Worm (Caenorhabditis elegans) whole organism, L2 larva: ENCODE data around the gene cgt-3.
A peak's percentile ranks its signal among the peaks of the same experiment; 100 is the strongest.

ENCODE experiments used
- C34F6.9 ChIP-seq: fragments of 150-350 bp; optimal IDR thresholded peaks from 2 replicates; lab custom pipeline; 2014; ENCODE audit warnings: missing biosample characterization, missing genetic modification characterization
- F13H6.1 ChIP-seq: sonication (generic microtip); optimal IDR thresholded peaks from 2 replicates; lab custom pipeline; 2016; ENCODE audit warnings: missing genetic modification characterization, missing compliant biosample characterization
- aly-2 ChIP-seq: fragments of 150-350 bp; optimal IDR thresholded peaks from 2 replicates; lab custom pipeline; 2014; ENCODE audit warnings: missing biosample characterization, missing genetic modification characterization
- ama-1 ChIP-seq: fragments of 150-350 bp; optimal IDR thresholded peaks from 2 replicates; lab custom pipeline; 2018; ENCODE audit warnings: inconsistent platforms
- blmp-1 ChIP-seq: sonication (generic microtip); optimal IDR thresholded peaks from 2 replicates; lab custom pipeline; 2017; ENCODE audit warnings: missing genetic modification characterization, mild to moderate bottlenecking, missing compliant biosample characterization, antibody characterized with exemption, moderate library complexity; ENCODE audit not compliant: insufficient read depth
- ceh-82 ChIP-seq: fragments of 150-350 bp; optimal IDR thresholded peaks from 2 replicates; lab custom pipeline; 2014; ENCODE audit warnings: missing biosample characterization, missing genetic modification characterization
- crh-2 ChIP-seq: sonication (generic microtip); optimal IDR thresholded peaks from 2 replicates; lab custom pipeline; 2017; ENCODE audit warnings: missing biosample characterization, missing genetic modification characterization
- dmd-4 ChIP-seq: sonication (generic microtip); optimal IDR thresholded peaks from 2 replicates; lab custom pipeline; 2017; ENCODE audit warnings: missing biosample characterization, missing genetic modification characterization
- egl-27 ChIP-seq: sonication (generic microtip); optimal IDR thresholded peaks from 3 replicates; lab custom pipeline; 2017; ENCODE audit warnings: missing biosample characterization, missing genetic modification reagents, missing genetic modification characterization
- elt-1 ChIP-seq: fragments of 150-350 bp; optimal IDR thresholded peaks from 2 replicates; lab custom pipeline; 2014; ENCODE audit warnings: missing biosample characterization, missing genetic modification characterization
- elt-3 ChIP-seq: sonication (generic microtip); optimal IDR thresholded peaks from 2 replicates; lab custom pipeline; 2017; ENCODE audit warnings: missing biosample characterization, missing genetic modification characterization
- fos-1 ChIP-seq: fragments of 150-350 bp; optimal IDR thresholded peaks from 2 replicates; lab custom pipeline; 2014; ENCODE audit warnings: missing biosample characterization, missing genetic modification characterization
- gmeb-1 ChIP-seq: fragments of 150-350 bp; optimal IDR thresholded peaks from 2 replicates; lab custom pipeline; 2014; ENCODE audit warnings: missing biosample characterization, missing genetic modification characterization
- lin-11 ChIP-seq: fragments of 150-350 bp; sonication (generic microtip); optimal IDR thresholded peaks from 2 replicates; lab custom pipeline; 2014; ENCODE audit warnings: missing biosample characterization, missing genetic modification characterization, inconsistent platforms, mixed read lengths
- lin-13 ChIP-seq: fragments of 150-350 bp; optimal IDR thresholded peaks from 2 replicates; lab custom pipeline; 2014; ENCODE audit warnings: missing biosample characterization, missing genetic modification reagents, missing genetic modification characterization
- lin-39 ChIP-seq: fragments of 150-350 bp; optimal IDR thresholded peaks from 2 replicates; lab custom pipeline; 2014; ENCODE audit warnings: missing biosample characterization, missing genetic modification reagents, missing genetic modification characterization
- lsy-2 ChIP-seq, 2 experiments: fragments of 150-350 bp in 1 of 2; sonication (generic microtip) in 1 of 2; optimal IDR thresholded peaks; 2 replicates each; lab custom pipeline; 2014 to 2017; ENCODE audit warnings: missing biosample characterization in 2 of 2, missing genetic modification characterization in 2 of 2
- mab-5 ChIP-seq: fragments of 150-350 bp; optimal IDR thresholded peaks from 2 replicates; lab custom pipeline; 2014; ENCODE audit warnings: missing biosample characterization, missing genetic modification characterization
- mdl-1 ChIP-seq, 2 experiments: fragments of 150-350 bp in 1 of 2; sonication (generic microtip) in 1 of 2; optimal IDR thresholded peaks; 2 replicates each; lab custom pipeline; 2017; ENCODE audit warnings: missing biosample characterization in 2 of 2, missing genetic modification characterization in 2 of 2
- nhr-10 ChIP-seq: sonication (generic microtip); optimal IDR thresholded peaks from 2 replicates; lab custom pipeline; 2017; ENCODE audit warnings: missing biosample characterization, missing genetic modification characterization
- nhr-11 ChIP-seq: fragments of 150-350 bp; optimal IDR thresholded peaks from 2 replicates; lab custom pipeline; 2014; ENCODE audit warnings: missing biosample characterization, missing genetic modification characterization
- nhr-12 ChIP-seq: fragments of 150-350 bp; optimal IDR thresholded peaks from 2 replicates; lab custom pipeline; 2014; ENCODE audit warnings: missing biosample characterization, missing genetic modification characterization
- nhr-129 ChIP-seq: fragments of 150-350 bp; optimal IDR thresholded peaks from 2 replicates; lab custom pipeline; 2014; ENCODE audit warnings: missing biosample characterization, missing genetic modification characterization
- nhr-21 ChIP-seq: fragments of 150-350 bp; optimal IDR thresholded peaks from 2 replicates; lab custom pipeline; 2014; ENCODE audit warnings: missing biosample characterization, missing genetic modification characterization
- nhr-23 ChIP-seq: fragments of 150-350 bp; optimal IDR thresholded peaks from 2 replicates; lab custom pipeline; 2014; ENCODE audit warnings: missing biosample characterization, missing genetic modification reagents, missing genetic modification characterization
- nhr-237 ChIP-seq: fragments of 150-350 bp; optimal IDR thresholded peaks from 2 replicates; lab custom pipeline; 2014; ENCODE audit warnings: missing biosample characterization, missing genetic modification characterization
- nhr-6 ChIP-seq: fragments of 150-350 bp; optimal IDR thresholded peaks from 2 replicates; lab custom pipeline; 2014; ENCODE audit warnings: missing biosample characterization, missing genetic modification characterization
- nhr-77 ChIP-seq: fragments of 150-350 bp; optimal IDR thresholded peaks from 2 replicates; lab custom pipeline; 2014; ENCODE audit warnings: missing biosample characterization, missing genetic modification characterization
- peb-1 ChIP-seq: fragments of 150-350 bp; optimal IDR thresholded peaks from 2 replicates; lab custom pipeline; 2014; ENCODE audit warnings: missing biosample characterization, missing genetic modification characterization
- skn-1 ChIP-seq: sonication (generic microtip); optimal IDR thresholded peaks from 2 replicates; lab custom pipeline; 2017; ENCODE audit warnings: missing biosample characterization, missing genetic modification characterization
- sma-3 ChIP-seq: sonication (generic microtip); optimal IDR thresholded peaks from 2 replicates; lab custom pipeline; 2016; ENCODE audit warnings: missing genetic modification reagents, missing genetic modification characterization, missing compliant biosample characterization
- sma-9 ChIP-seq, 2 experiments: fragments of 150-350 bp in 1 of 2; sonication (generic microtip) in 1 of 2; optimal IDR thresholded peaks; 2 replicates each; lab custom pipeline; 2014 to 2016; ENCODE audit warnings: missing genetic modification characterization in 2 of 2, mild to moderate bottlenecking in 1 of 2, missing biosample characterization in 1 of 2, missing compliant biosample characterization in 1 of 2, missing genetic modification reagents in 1 of 2, moderate library complexity in 1 of 2
- snpc-4 ChIP-seq: fragments of 150-350 bp; optimal IDR thresholded peaks from 2 replicates; lab custom pipeline; 2014; ENCODE audit warnings: missing biosample characterization, missing genetic modification characterization
- unc-39 ChIP-seq: fragments of 150-350 bp; optimal IDR thresholded peaks from 2 replicates; lab custom pipeline; 2014; ENCODE audit warnings: missing biosample characterization, missing genetic modification characterization
- unc-55 ChIP-seq: fragments of 150-350 bp; sonication (generic microtip); optimal IDR thresholded peaks from 3 replicates; lab custom pipeline; 2014; ENCODE audit warnings: missing biosample characterization, missing genetic modification reagents, missing genetic modification characterization
- ztf-1 ChIP-seq: fragments of 200-800 bp; sonication (Bioruptor generic); conservative IDR thresholded peaks from 2 replicates; pipeline ENCODE4 v1.3.6; 2022; ENCODE audit warnings: missing genetic modification characterization, missing compliant biosample characterization
- ztf-11 ChIP-seq: sonication (generic microtip); optimal IDR thresholded peaks from 2 replicates; lab custom pipeline; 2017; ENCODE audit warnings: missing biosample characterization, missing genetic modification characterization
- ztf-4 ChIP-seq: fragments of 150-350 bp; optimal IDR thresholded peaks from 2 replicates; lab custom pipeline; 2014; ENCODE audit warnings: missing biosample characterization, missing genetic modification characterization

The cgt-3 gene

DNA sequence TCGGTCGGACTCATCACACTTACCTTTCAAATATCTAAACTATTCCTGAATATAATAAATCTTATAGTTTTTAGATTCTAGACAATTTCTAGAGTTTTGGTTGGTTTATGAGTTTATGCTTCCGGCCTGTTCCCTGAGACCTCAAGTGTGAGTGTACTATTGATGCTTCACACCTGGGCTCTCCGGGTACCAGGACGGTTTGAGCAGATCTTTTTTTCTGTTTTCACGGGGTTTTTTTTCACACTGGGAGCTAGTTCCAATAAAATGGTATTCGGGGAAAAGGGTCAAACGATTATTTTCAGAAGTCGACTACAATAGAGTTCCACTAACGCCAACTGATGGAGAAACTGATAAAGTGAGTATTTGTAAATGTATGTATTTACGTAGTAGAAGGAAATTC, 9.0 kb upstream of the cgt-3 start:
- no peak for TF ChIP-seq C34F6.9 (tag; lab: Kevin White, UChicago)
- no peak for TF ChIP-seq skn-1 (tag; lab: Kevin White, UChicago)
- no peak for TF ChIP-seq nhr-77
- no peak for TF ChIP-seq unc-39
- no peak for TF ChIP-seq dmd-4 (tag; lab: Kevin White, UChicago)

DNA sequence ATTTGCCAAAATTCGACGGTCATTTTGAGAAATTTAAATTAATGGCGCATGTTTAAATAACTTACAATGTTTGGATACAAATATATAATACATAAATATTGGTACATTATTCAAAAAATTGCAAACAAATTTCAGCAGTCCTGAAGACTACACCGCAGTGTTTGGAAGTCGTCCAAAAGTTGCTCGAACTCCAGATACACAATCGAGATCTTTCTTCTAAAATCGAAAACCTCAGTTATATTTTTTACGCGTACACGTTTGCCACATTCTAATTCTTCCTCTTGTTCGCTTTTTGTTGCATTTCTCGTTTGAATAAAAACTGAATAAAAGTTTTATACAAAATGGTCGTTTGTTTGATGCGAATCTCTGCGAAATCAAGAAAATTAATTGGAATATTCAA, 6.9 kb upstream of the cgt-3 start, which contains the start of gene tsp-18:
Gene tsp-18 (plus strand): TSS at position 301 of the 400 bp plus-strand sequence.
- TF ChIP-seq nhr-129 (tag; lab: Kevin White, UChicago) = no peak
- TF ChIP-seq F13H6.1 (tag; lab: Kevin White, UChicago) = no peak
- no peak for TF ChIP-seq unc-55 (GFP tag; lab: Kevin White, UChicago)
- no peak for TF ChIP-seq ztf-1 (GFP tag; lab: Robert Waterston, UW)
- TF ChIP-seq ztf-11 = no peak
- TF ChIP-seq skn-1 (tag; lab: Kevin White, UChicago) = no peak
- no peak for TF ChIP-seq ztf-4
- TF ChIP-seq nhr-6 (tag; lab: Kevin White, UChicago) = no peak
- TF ChIP-seq ceh-82 = no peak
- no peak for TF ChIP-seq elt-1
- TF ChIP-seq sma-3 (GFP tag; lab: Kevin White, UChicago) = no peak
- TF ChIP-seq blmp-1 (tag; lab: Kevin White, UChicago) = no peak
- TF ChIP-seq elt-3 = no peak

DNA sequence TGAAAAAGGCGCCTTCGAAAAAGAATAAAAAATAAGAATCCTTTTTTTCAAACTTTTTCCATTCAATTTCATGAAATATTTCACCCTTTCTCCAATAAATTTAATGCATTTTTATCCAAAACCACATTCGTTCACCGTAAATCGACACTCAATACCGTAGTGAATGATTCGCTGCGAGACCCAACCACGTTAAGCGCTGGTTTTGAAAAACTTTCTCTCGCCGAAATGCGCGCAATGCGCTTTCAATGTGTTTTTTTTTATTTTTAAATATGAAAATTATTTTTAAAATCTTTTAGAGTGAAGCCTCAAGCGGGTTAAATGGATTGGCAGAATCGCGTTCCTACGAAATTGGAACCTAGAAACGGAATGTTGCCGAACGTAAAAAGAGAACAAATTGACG, 4.8 kb upstream of the cgt-3 start, which contains the start of gene F59G1.8:
Gene F59G1.8 (plus strand): TSS at position 293 of the 400 bp plus-strand sequence.
- no peak for TF ChIP-seq mab-5 (tag; lab: Kevin White, UChicago)
- TF ChIP-seq lin-11 (tag; lab: Kevin White, UChicago) = no peak
- TF ChIP-seq lin-13 = no peak
- TF ChIP-seq, all 48 proteins: peak for 0

DNA sequence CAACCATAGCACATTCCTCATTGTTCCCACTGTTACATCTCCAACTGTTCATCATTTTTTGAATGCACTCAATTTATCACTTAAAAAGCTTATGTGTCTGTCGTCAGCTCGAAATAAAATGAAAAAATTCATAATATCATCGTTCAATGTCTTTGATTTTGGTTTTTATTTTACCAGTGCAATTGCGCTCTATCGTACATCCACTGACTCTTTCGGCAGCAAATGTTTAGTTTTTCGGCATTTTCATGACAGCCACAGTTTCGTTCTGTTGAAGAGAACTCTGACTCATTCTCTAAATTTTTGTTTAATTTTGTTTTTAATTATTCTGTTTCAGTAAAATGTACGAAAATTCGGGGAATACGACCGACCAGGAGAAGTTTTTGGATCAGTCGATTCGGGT, 3.6 kb upstream of the cgt-3 start, which contains the start of gene vps-35:
Gene vps-35 (plus strand): TSS at position 335 of the 400 bp plus-strand sequence.
- TF ChIP-seq lsy-2 (tag; optimal IDR thresholded peaks at IDR 0.05; lab: Kevin White, UChicago) (peak in 1 of 2 experiments; percentile 53), unc-55 (GFP tag; lab: Kevin White, UChicago) (peak; percentile 57), fos-1 (peak; percentile 87), elt-1 (no peak), nhr-11 (tag; lab: Kevin White, UChicago) (no peak), crh-2 (tag; lab: Kevin White, UChicago) (peak; percentile 27), nhr-129 (tag; lab: Kevin White, UChicago) (peak; percentile 57), C34F6.9 (tag; lab: Kevin White, UChicago) (peak; percentile 54), ztf-11 (no peak)

DNA sequence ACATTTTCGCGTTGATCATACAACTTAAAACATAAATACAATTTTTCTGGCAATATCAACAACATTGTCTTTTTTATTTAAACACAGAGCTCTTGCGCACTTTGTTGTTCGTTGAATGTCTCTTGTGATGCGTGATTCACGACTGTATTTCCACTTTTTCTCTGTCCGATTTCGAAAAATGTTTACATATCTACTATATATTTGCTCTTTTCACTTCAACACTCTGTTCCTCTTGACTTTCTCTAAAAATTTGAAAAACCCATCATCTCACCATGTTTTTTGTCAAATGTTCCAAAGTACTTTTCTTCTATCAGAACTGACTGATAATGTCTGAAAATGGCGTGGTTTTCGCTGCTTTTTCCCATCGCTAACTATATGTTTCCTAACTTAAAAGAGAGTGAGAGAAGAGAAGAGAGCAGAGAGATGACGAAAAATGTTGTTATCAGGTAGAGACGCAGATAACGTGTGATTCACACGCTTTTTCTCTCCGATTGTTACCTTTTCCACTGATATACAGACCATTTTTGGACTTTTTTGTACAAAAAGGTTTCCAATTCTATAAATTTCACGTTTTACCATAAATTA, 907 bp downstream of the cgt-3 start:
- no peak for TF ChIP-seq ztf-11
- TF ChIP-seq peb-1 (tag; lab: Kevin White, UChicago) = no peak
- no peak for TF ChIP-seq nhr-12 (tag; lab: Kevin White, UChicago)
- peak; percentile 9 for TF ChIP-seq sma-3 (GFP tag; lab: Kevin White, UChicago)
- no peak for TF ChIP-seq nhr-21 (tag; lab: Kevin White, UChicago)
- TF ChIP-seq ztf-1 (GFP tag; lab: Robert Waterston, UW) = no peak
- TF ChIP-seq egl-27 = no peak
- TF ChIP-seq mdl-1 (tag; optimal IDR thresholded peaks at IDR 0.05; lab: Kevin White, UChicago) = no peak
- TF ChIP-seq nhr-10 (tag; lab: Kevin White, UChicago) = no peak
- TF ChIP-seq crh-2 (tag; lab: Kevin White, UChicago) = peak; percentile 68
- TF ChIP-seq fos-1 = peak; percentile 98
- TF ChIP-seq gmeb-1 (tag; lab: Kevin White, UChicago) = no peak
- peak; percentile 14 for TF ChIP-seq F13H6.1 (tag; lab: Kevin White, UChicago)
- peak; percentile 49 for TF ChIP-seq sma-9 (GFP tag; optimal IDR thresholded peaks at IDR 0.05; lab: Kevin White, UChicago)
- TF ChIP-seq sma-9 (tag; optimal IDR thresholded peaks at IDR 0.05; lab: Kevin White, UChicago) = no peak
- TF ChIP-seq ceh-82 = no peak
- no peak for TF ChIP-seq lin-39 (tag; lab: Kevin White, UChicago)
- TF ChIP-seq aly-2 (tag; lab: Kevin White, UChicago) = no peak
- no peak for TF ChIP-seq nhr-23 (tag; lab: Kevin White, UChicago)
- TF ChIP-seq nhr-129 (tag; lab: Kevin White, UChicago) = peak; percentile 40
- no peak for TF ChIP-seq snpc-4 (tag; lab: Kevin White, UChicago)
- no peak for TF ChIP-seq nhr-77
- TF ChIP-seq nhr-237 (tag; lab: Kevin White, UChicago) = no peak
- TF ChIP-seq ama-1 (lab: Kevin White, UChicago) = no peak
- TF ChIP-seq, all 48 proteins: peak for 6
